Worm (Caenorhabditis elegans): ENCODE data around the gene moe-3.
A peak's percentile ranks its signal among the peaks of the same experiment; 100 is the strongest.

Gene moe-3

ce11 chrII:13165683-13166259, at the start of gene moe-3:
Gene moe-3 (minus strand): TSS chrII:13165733.
- TF ChIP-seq dao-5 (tag; optimal IDR thresholded peaks at IDR 0.05) (no peak), W03F9.2 (tag; optimal IDR thresholded peaks at IDR 0.05) (no peak), him-1 (tag; optimal IDR thresholded peaks at IDR 0.05) (no peak)

ce11 chrII:13199674-13200215, 34.2 kb upstream of the moe-3 start, which contains the start of gene btf-1:
Gene btf-1 (plus strand): TSS chrII:13200165.
- TF ChIP-seq W03F9.2 (tag; optimal IDR thresholded peaks at IDR 0.05) (peak; percentile 53), dao-5 (tag; optimal IDR thresholded peaks at IDR 0.05) (no peak), him-1 (tag; optimal IDR thresholded peaks at IDR 0.05) (peak; percentile 87)

- TF ChIP-seq W03F9.2 (tag; optimal IDR thresholded peaks at IDR 0.05) (no peak), dao-5 (tag; optimal IDR thresholded peaks at IDR 0.05) (no peak), him-1 (tag; optimal IDR thresholded peaks at IDR 0.05) (no peak)
Observed at ce11 chrII:13198845-13199244, 33.3 kb upstream of the moe-3 start.

ce11 chrII:13196689-13197280, 31.3 kb upstream of the moe-3 start:
- TF ChIP-seq W03F9.2 (tag; optimal IDR thresholded peaks at IDR 0.05) (no peak), him-1 (tag; optimal IDR thresholded peaks at IDR 0.05) (no peak), dao-5 (tag; optimal IDR thresholded peaks at IDR 0.05) (no peak)

- TF ChIP-seq him-1 (tag; optimal IDR thresholded peaks at IDR 0.05) (no peak), dao-5 (tag; optimal IDR thresholded peaks at IDR 0.05) (no peak), W03F9.2 (tag; optimal IDR thresholded peaks at IDR 0.05) (no peak)
Observed at ce11 chrII:13195706-13196417, 30.3 kb upstream of the moe-3 start.

ce11 chrII:13195163-13195562, 29.6 kb upstream of the moe-3 start, which contains the start of gene lec-1:
Gene lec-1 (plus strand): TSS chrII:13195549.
- no peak for TF ChIP-seq dao-5 (tag; optimal IDR thresholded peaks at IDR 0.05)
- no peak for TF ChIP-seq him-1 (tag; optimal IDR thresholded peaks at IDR 0.05)
- TF ChIP-seq W03F9.2 (tag; optimal IDR thresholded peaks at IDR 0.05), result no peak

ce11 chrII:13193563-13194103, 28.1 kb upstream of the moe-3 start:
- TF ChIP-seq him-1 (tag; optimal IDR thresholded peaks at IDR 0.05) (no peak), dao-5 (tag; optimal IDR thresholded peaks at IDR 0.05) (no peak), W03F9.2 (tag; optimal IDR thresholded peaks at IDR 0.05) (no peak)

ce11 chrII:13190412-13190811, 24.9 kb upstream of the moe-3 start:
- no peak for TF ChIP-seq dao-5 (tag; optimal IDR thresholded peaks at IDR 0.05)
- TF ChIP-seq W03F9.2 (tag; optimal IDR thresholded peaks at IDR 0.05), result no peak
- no peak for TF ChIP-seq him-1 (tag; optimal IDR thresholded peaks at IDR 0.05)

ce11 chrII:13189363-13189762, 23.8 kb upstream of the moe-3 start:
- TF ChIP-seq dao-5 (tag; optimal IDR thresholded peaks at IDR 0.05) (no peak), him-1 (tag; optimal IDR thresholded peaks at IDR 0.05) (no peak), W03F9.2 (tag; optimal IDR thresholded peaks at IDR 0.05) (no peak)

ce11 chrII:13188084-13188483, 22.6 kb upstream of the moe-3 start:
- TF ChIP-seq dao-5 (tag; optimal IDR thresholded peaks at IDR 0.05) (no peak), W03F9.2 (tag; optimal IDR thresholded peaks at IDR 0.05) (no peak), him-1 (tag; optimal IDR thresholded peaks at IDR 0.05) (no peak)

ce11 chrII:13187188-13187587, 21.7 kb upstream of the moe-3 start, which contains the start of gene mecr-1:
Gene mecr-1 (minus strand): TSS chrII:13187314.
- TF ChIP-seq W03F9.2 (tag; optimal IDR thresholded peaks at IDR 0.05) (peak; percentile 49), him-1 (tag; optimal IDR thresholded peaks at IDR 0.05) (no peak)

ce11 chrII:13184129-13184528, 18.6 kb upstream of the moe-3 start, which contains the start of gene W09H1.3:
Gene W09H1.3 (plus strand): TSS chrII:13184429.
- TF ChIP-seq dao-5 (tag; optimal IDR thresholded peaks at IDR 0.05) (no peak), him-1 (tag; optimal IDR thresholded peaks at IDR 0.05) (no peak), W03F9.2 (tag; optimal IDR thresholded peaks at IDR 0.05) (no peak)

ce11 chrII:13183228-13183755, 17.8 kb upstream of the moe-3 start, which contains the start of the genes W09H1.4 and his-73:
Gene W09H1.4 (plus strand): TSS chrII:13183528.
Gene his-73 (plus strand): TSS chrII:13183705.
- TF ChIP-seq dao-5 (tag; optimal IDR thresholded peaks at IDR 0.05), result no peak
- TF ChIP-seq him-1 (tag; optimal IDR thresholded peaks at IDR 0.05), result no peak

Data from whole organism, L4/young adult.